Fruit fly (Drosophila melanogaster) whole organism, prepupa: ENCODE data around the gene CG13310.

Source experiments
- CG10669 ChIP-seq: fragments of 200-800 bp; sonication (Bioruptor generic); optimal IDR thresholded peaks from 3 replicates; lab custom pipeline; 2018; ENCODE audit warnings: missing biosample characterization, mild to moderate bottlenecking, missing genetic modification characterization, moderate library complexity
- CG15336 ChIP-seq: fragments of 200-800 bp; sonication (Bioruptor generic); IDR thresholded peaks from 2 replicates; pipeline ENCODE4 v1.3.6; 2022; ENCODE audit warnings: missing biosample characterization, missing genetic modification characterization
- CG1621 ChIP-seq: fragments of 200-800 bp; sonication (Bioruptor generic); optimal IDR thresholded peaks from 3 replicates; lab custom pipeline; 2018; ENCODE audit warnings: missing biosample characterization, mild to moderate bottlenecking, missing genetic modification characterization
- CG3032 ChIP-seq: fragments of 200-800 bp; optimal IDR thresholded peaks from 2 replicates; lab custom pipeline; 2019; ENCODE audit warnings: missing biosample characterization, mild to moderate bottlenecking, missing genetic modification characterization, moderate library complexity
- CG32006 ChIP-seq: fragments of 200-800 bp; sonication (Bioruptor generic); optimal IDR thresholded peaks from 3 replicates; lab custom pipeline; 2017; ENCODE audit warnings: missing biosample characterization, mild to moderate bottlenecking, missing genetic modification characterization
- CG6163 ChIP-seq: fragments of 200-800 bp; sonication (Bioruptor generic); IDR thresholded peaks from 3 replicates; pipeline ENCODE4 v1.3.6; 2022; ENCODE audit warnings: missing biosample characterization, missing genetic modification characterization
- Ets96B ChIP-seq: fragments of 200-800 bp; optimal IDR thresholded peaks from 2 replicates; lab custom pipeline; 2019; ENCODE audit warnings: missing biosample characterization, mild to moderate bottlenecking, missing genetic modification characterization, moderate library complexity
- Hr39 ChIP-seq: fragments of 200-800 bp; sonication (Bioruptor generic); optimal IDR thresholded peaks from 2 replicates; lab custom pipeline; 2016; ENCODE audit warnings: missing biosample characterization, missing genetic modification characterization
- Sox15 ChIP-seq: fragments of 200-800 bp; sonication (Bioruptor generic); optimal IDR thresholded peaks from 3 replicates; lab custom pipeline; 2016; ENCODE audit warnings: missing biosample characterization, missing genetic modification characterization
- lz ChIP-seq: fragments of 200-800 bp; sonication (Bioruptor generic); optimal IDR thresholded peaks from 3 replicates; lab custom pipeline; 2016; ENCODE audit warnings: missing biosample characterization, missing genetic modification characterization
- topi ChIP-seq: fragments of 200-800 bp; sonication (Bioruptor generic); optimal IDR thresholded peaks from 3 replicates; lab custom pipeline; 2016; ENCODE audit warnings: missing biosample characterization, missing genetic modification characterization

- no peak for TF ChIP-seq Hr39 (GFP tag; lab: Kevin White, UChicago)
- no peak for TF ChIP-seq CG15336
- TF ChIP-seq CG3032 (tag; lab: Kevin White, UChicago): no peak
- no peak for TF ChIP-seq Ets96B (tag; lab: Kevin White, UChicago)
- no peak for TF ChIP-seq Sox15 (GFP tag; lab: Kevin White, UChicago)
- no peak for TF ChIP-seq lz
- no peak for TF ChIP-seq CG10669 (GFP tag; lab: Kevin White, UChicago)
- TF ChIP-seq CG32006: no peak
- TF ChIP-seq topi (GFP tag; lab: Kevin White, UChicago): no peak
- no peak for TF ChIP-seq CG1621 (tag; lab: Kevin White, UChicago)
- no peak for TF ChIP-seq CG6163 (GFP tag; lab: Robert Waterston, UW)
Observed at dm6 chr3L:8755689-8756088, 44.6 kb downstream of the CG13310 start, which contains the start of gene CG6576.
